Worm (Caenorhabditis elegans) whole organism, young adult: Measurements from ENCODE around the gene mig-2.

Source experiments
- F49E8.2 ChIP-seq: sonication (generic microtip); optimal IDR thresholded peaks from 3 replicates; lab custom pipeline; 2017; ENCODE audit warnings: missing genetic modification characterization, mild to moderate bottlenecking, missing compliant biosample characterization, antibody characterized with exemption, moderate library complexity; ENCODE audit not compliant: insufficient read depth
- T26A5.8 ChIP-seq: sonication (generic microtip); optimal IDR thresholded peaks from 2 replicates; lab custom pipeline; 2016; ENCODE audit warnings: missing genetic modification characterization, missing compliant biosample characterization
- atf-7 ChIP-seq: sonication (generic microtip); optimal IDR thresholded peaks from 2 replicates; lab custom pipeline; 2017; ENCODE audit warnings: mild to moderate bottlenecking, missing genetic modification characterization, missing compliant biosample characterization
- die-1 ChIP-seq: sonication (generic microtip); optimal IDR thresholded peaks from 2 replicates; lab custom pipeline; 2016; ENCODE audit warnings: missing genotype, mild to moderate bottlenecking, missing genetic modification characterization, missing compliant biosample characterization
- lin-54 ChIP-seq: fragments of 200-800 bp; sonication (Bioruptor generic); optimal IDR thresholded peaks from 2 replicates; lab custom pipeline; 2018; ENCODE audit warnings: mild to moderate bottlenecking, missing genetic modification characterization, missing compliant biosample characterization
- unc-130 ChIP-seq: sonication (generic microtip); optimal IDR thresholded peaks from 2 replicates; lab custom pipeline; 2016; ENCODE audit warnings: missing genetic modification reagents, missing genetic modification characterization, missing compliant biosample characterization

- TF ChIP-seq T26A5.8 (no peak), die-1 (no peak), F49E8.2 (tag; lab: Kevin White, UChicago) (no peak), atf-7 (no peak), unc-130 (no peak), lin-54 (GFP tag; lab: Kevin White, UChicago) (no peak)
Observed at ce11 chrX:11558156-11558555, 9.7 kb downstream of the mig-2 start.
